Worm (Caenorhabditis elegans): ENCODE data around the gene T09A5.4.

- TF ChIP-seq flt-1 (GFP tag; IDR thresholded peaks at IDR 0.05), result no peak
- TF ChIP-seq ref-1 (GFP tag; conservative IDR thresholded peaks at IDR 0.05), result no peak
- TF ChIP-seq ztf-29 (GFP tag; IDR thresholded peaks at IDR 0.05), result no peak
- TF ChIP-seq med-1 (GFP tag; optimal IDR thresholded peaks at IDR 0.05; ENCODE audit: insufficient read depth), result no peak
- no peak for TF ChIP-seq cog-1 (tag; optimal IDR thresholded peaks at IDR 0.05)
These were observed 31.1 kb upstream of the T09A5.4 start for ce11 chrII:7814915-7815314.
